Worm (Caenorhabditis elegans) whole organism, young adult: Measurements from ENCODE around the gene glb-10.

Experiments
- B0336.3 ChIP-seq: fragments of 200-800 bp; sonication (Bioruptor generic); IDR thresholded peaks from 2 replicates; pipeline ENCODE4 v1.3.6; 2022; ENCODE audit warnings: missing genetic modification characterization, missing compliant biosample characterization
- D2030.7 ChIP-seq: fragments of 200-800 bp; sonication (Bioruptor generic); IDR thresholded peaks from 2 replicates; pipeline ENCODE4 v1.3.6; 2022; ENCODE audit warnings: missing genetic modification reagents, missing genetic modification characterization, missing compliant biosample characterization
- F22D6.2 ChIP-seq: sonication (generic microtip); optimal IDR thresholded peaks from 2 replicates; lab custom pipeline; 2016; ENCODE audit warnings: mild to moderate bottlenecking, missing genetic modification characterization, missing compliant biosample characterization
- F23B12.7 ChIP-seq: sonication (generic microtip); optimal IDR thresholded peaks from 2 replicates; lab custom pipeline; 2017; ENCODE audit warnings: missing genetic modification characterization, mild to moderate bottlenecking, missing compliant biosample characterization, antibody characterized with exemption, moderate library complexity; ENCODE audit not compliant: insufficient read depth
- F37B4.10 ChIP-seq: fragments of 200-800 bp; sonication (Bioruptor generic); IDR thresholded peaks from 2 replicates; pipeline ENCODE4 v1.3.6; 2022; ENCODE audit warnings: missing genetic modification characterization, missing compliant biosample characterization
- K11D2.4 ChIP-seq: fragments of 200-800 bp; sonication (Bioruptor generic); IDR thresholded peaks from 2 replicates; pipeline ENCODE4 v1.3.6; 2022; ENCODE audit warnings: missing genetic modification reagents, missing genetic modification characterization, missing compliant biosample characterization
- K12H6.12 ChIP-seq: fragments of 200-800 bp; sonication (Bioruptor generic); optimal IDR thresholded peaks from 2 replicates; lab custom pipeline; 2018; ENCODE audit warnings: mild to moderate bottlenecking, missing genetic modification characterization, missing compliant biosample characterization
- T07F8.4 ChIP-seq: sonication (generic microtip); optimal IDR thresholded peaks from 2 replicates; lab custom pipeline; 2016; ENCODE audit warnings: mild to moderate bottlenecking, missing genetic modification characterization, moderate library complexity, missing compliant biosample characterization
- T26A5.8 ChIP-seq: sonication (generic microtip); optimal IDR thresholded peaks from 2 replicates; lab custom pipeline; 2016; ENCODE audit warnings: missing genetic modification characterization, missing compliant biosample characterization
- Y53F4B.3 ChIP-seq: fragments of 200-800 bp; sonication (Bioruptor generic); IDR thresholded peaks from 2 replicates; pipeline ENCODE4 v1.3.6; 2022; ENCODE audit warnings: missing genetic modification reagents, missing genetic modification characterization, missing compliant biosample characterization
- Y56A3A.18 ChIP-seq: fragments of 200-800 bp; sonication (Bioruptor generic); IDR thresholded peaks from 2 replicates; pipeline ENCODE4 v1.3.6; 2022; ENCODE audit warnings: missing genetic modification reagents, missing genetic modification characterization, missing compliant biosample characterization
- akir-1 ChIP-seq: fragments of 200-800 bp; sonication (Bioruptor generic); optimal IDR thresholded peaks from 2 replicates; lab custom pipeline; 2018; ENCODE audit warnings: mild to moderate bottlenecking, missing genetic modification characterization, moderate library complexity, missing compliant biosample characterization
- aptf-2 ChIP-seq: fragments of 200-800 bp; sonication (Bioruptor generic); conservative IDR thresholded peaks from 2 replicates; pipeline ENCODE4 v1.3.6; 2022; ENCODE audit warnings: missing genetic modification reagents, missing genetic modification characterization, missing compliant biosample characterization
- bed-2 ChIP-seq: fragments of 200-800 bp; sonication (Bioruptor generic); IDR thresholded peaks from 2 replicates; pipeline ENCODE4 v1.3.6; 2022; ENCODE audit warnings: missing genetic modification reagents, missing genetic modification characterization, missing compliant biosample characterization
- ceh-58 ChIP-seq: fragments of 200-800 bp; sonication (Bioruptor generic); IDR thresholded peaks from 2 replicates; pipeline ENCODE4 v1.3.6; 2022; ENCODE audit warnings: missing genetic modification characterization, missing compliant biosample characterization
- ceh-91 ChIP-seq: fragments of 200-800 bp; sonication (Bioruptor generic); IDR thresholded peaks from 2 replicates; pipeline ENCODE4 v1.3.6; 2022; ENCODE audit warnings: missing genetic modification reagents, missing genetic modification characterization, missing compliant biosample characterization
- die-1 ChIP-seq: sonication (generic microtip); optimal IDR thresholded peaks from 2 replicates; lab custom pipeline; 2016; ENCODE audit warnings: missing genotype, mild to moderate bottlenecking, missing genetic modification characterization, missing compliant biosample characterization
- dpff-1 ChIP-seq: sonication (generic microtip); optimal IDR thresholded peaks from 2 replicates; lab custom pipeline; 2017; ENCODE audit warnings: mild to moderate bottlenecking, missing genetic modification characterization, missing compliant biosample characterization
- efl-1 ChIP-seq: fragments of 150-350 bp; optimal IDR thresholded peaks from 2 replicates; lab custom pipeline; 2014; ENCODE audit warnings: missing biosample characterization, missing genetic modification reagents, missing genetic modification characterization
- egl-18 ChIP-seq: fragments of 200-800 bp; sonication (Bioruptor generic); IDR thresholded peaks from 2 replicates; pipeline ENCODE4 v1.3.6; 2022; ENCODE audit warnings: missing genetic modification reagents, missing genetic modification characterization, missing compliant biosample characterization
- ekl-4 ChIP-seq: fragments of 200-800 bp; sonication (Bioruptor generic); IDR thresholded peaks from 2 replicates; pipeline ENCODE4 v1.3.6; 2022; ENCODE audit warnings: missing genetic modification reagents, missing genetic modification characterization, missing compliant biosample characterization
- fkh-3 ChIP-seq: sonication (generic microtip); optimal IDR thresholded peaks from 2 replicates; lab custom pipeline; 2016; ENCODE audit warnings: mild to moderate bottlenecking, missing genetic modification characterization, missing compliant biosample characterization
- gei-17 ChIP-seq: fragments of 200-800 bp; sonication (Bioruptor generic); optimal IDR thresholded peaks from 2 replicates; lab custom pipeline; 2018; ENCODE audit warnings: mild to moderate bottlenecking, missing genetic modification characterization, missing compliant biosample characterization
- him-1 ChIP-seq: sonication (generic microtip); optimal IDR thresholded peaks from 2 replicates; lab custom pipeline; 2016; ENCODE audit warnings: missing genotype, missing genetic modification reagents, missing genetic modification characterization, missing compliant biosample characterization
- hmg-1.2 ChIP-seq: fragments of 200-800 bp; sonication (Bioruptor generic); IDR thresholded peaks from 2 replicates; pipeline ENCODE4 v1.3.6; 2022; ENCODE audit warnings: missing genetic modification reagents, missing genetic modification characterization, missing compliant biosample characterization
- lin-54 ChIP-seq: fragments of 200-800 bp; sonication (Bioruptor generic); optimal IDR thresholded peaks from 2 replicates; lab custom pipeline; 2018; ENCODE audit warnings: mild to moderate bottlenecking, missing genetic modification characterization, missing compliant biosample characterization
- lir-1 ChIP-seq: fragments of 200-800 bp; sonication (Bioruptor generic); conservative IDR thresholded peaks from 2 replicates; pipeline ENCODE4 v1.3.6; 2022; ENCODE audit warnings: missing genetic modification reagents, missing genetic modification characterization, missing compliant biosample characterization
- lsy-27 ChIP-seq: sonication (generic microtip); optimal IDR thresholded peaks from 2 replicates; lab custom pipeline; 2017; ENCODE audit warnings: missing genetic modification characterization, mild to moderate bottlenecking, missing compliant biosample characterization, antibody characterized with exemption, missing genotype, borderline replicate concordance; ENCODE audit not compliant: insufficient read depth
- madf-6 ChIP-seq: fragments of 200-800 bp; sonication (Bioruptor generic); IDR thresholded peaks from 2 replicates; pipeline ENCODE4 v1.3.6; 2022; ENCODE audit warnings: missing genetic modification reagents, missing genetic modification characterization, missing compliant biosample characterization
- madf-8 ChIP-seq: fragments of 200-800 bp; sonication (Bioruptor generic); conservative IDR thresholded peaks from 2 replicates; pipeline ENCODE4 v1.3.6; 2022; ENCODE audit warnings: missing genetic modification reagents, missing genetic modification characterization, missing compliant biosample characterization
- mel-28 ChIP-seq: sonication (generic microtip); optimal IDR thresholded peaks from 2 replicates; lab custom pipeline; 2016; ENCODE audit warnings: borderline replicate concordance, mild to moderate bottlenecking, missing genetic modification characterization, missing compliant biosample characterization
- nfya-2 ChIP-seq: fragments of 200-800 bp; sonication (Bioruptor generic); IDR thresholded peaks from 2 replicates; pipeline ENCODE4 v1.3.6; 2022; ENCODE audit warnings: missing genetic modification reagents, missing genetic modification characterization, missing compliant biosample characterization
- nhr-179 ChIP-seq: sonication (generic microtip); optimal IDR thresholded peaks from 2 replicates; lab custom pipeline; 2016; ENCODE audit warnings: mild to moderate bottlenecking, missing genetic modification characterization, missing compliant biosample characterization
- nhr-27 ChIP-seq: fragments of 200-800 bp; sonication (Bioruptor generic); optimal IDR thresholded peaks from 2 replicates; lab custom pipeline; 2018; ENCODE audit warnings: mild to moderate bottlenecking, missing genetic modification characterization, moderate library complexity, missing compliant biosample characterization
- nhr-80 ChIP-seq: sonication (generic microtip); optimal IDR thresholded peaks from 2 replicates; lab custom pipeline; 2016; ENCODE audit warnings: missing genetic modification characterization, missing compliant biosample characterization
- rec-8 ChIP-seq, 2 experiments: sonication (generic microtip); optimal IDR thresholded peaks; 2 replicates each; lab custom pipeline; 2016; ENCODE audit warnings: mild to moderate bottlenecking in 2 of 2, missing genetic modification characterization in 2 of 2, missing genetic modification reagents in 2 of 2, missing genotype in 2 of 2, missing biosample characterization in 1 of 2, missing compliant biosample characterization in 1 of 2, moderate library complexity in 1 of 2
- sdz-38 ChIP-seq: sonication (generic microtip); optimal IDR thresholded peaks from 2 replicates; lab custom pipeline; 2016; ENCODE audit warnings: missing genotype, missing genetic modification characterization, missing compliant biosample characterization
- snpc-1.1 ChIP-seq: sonication (generic microtip); optimal IDR thresholded peaks from 2 replicates; lab custom pipeline; 2017; ENCODE audit warnings: missing genetic modification characterization, mild to moderate bottlenecking, missing compliant biosample characterization, antibody characterized with exemption, moderate library complexity, missing genotype, missing genetic modification reagents; ENCODE audit not compliant: insufficient read depth
- snpc-3.4 ChIP-seq: sonication (generic microtip); optimal IDR thresholded peaks from 2 replicates; lab custom pipeline; 2017; ENCODE audit warnings: missing genetic modification characterization, mild to moderate bottlenecking, missing compliant biosample characterization, antibody characterized with exemption, moderate library complexity, missing genotype, missing genetic modification reagents
- somi-1 ChIP-seq: fragments of 200-800 bp; sonication (Bioruptor generic); optimal IDR thresholded peaks from 2 replicates; lab custom pipeline; 2018; ENCODE audit warnings: mild to moderate bottlenecking, missing genetic modification characterization, missing compliant biosample characterization
- tbp1 ChIP-seq: fragments of 200-800 bp; sonication (Bioruptor generic); optimal IDR thresholded peaks from 2 replicates; lab custom pipeline; 2018; ENCODE audit warnings: mild to moderate bottlenecking, missing genetic modification characterization, missing compliant biosample characterization
- tbx-9 ChIP-seq: sonication (generic microtip); optimal IDR thresholded peaks from 2 replicates; lab custom pipeline; 2016; ENCODE audit warnings: borderline replicate concordance, missing genetic modification characterization, inconsistent platforms, missing compliant biosample characterization
- tlf-1 ChIP-seq: fragments of 200-800 bp; sonication (Bioruptor generic); optimal IDR thresholded peaks from 2 replicates; lab custom pipeline; 2018; ENCODE audit warnings: mild to moderate bottlenecking, missing genetic modification characterization, missing compliant biosample characterization
- unc-62 ChIP-seq: fragments of 150-350 bp; optimal IDR thresholded peaks from 2 replicates; lab custom pipeline; 2014; ENCODE audit warnings: missing biosample characterization, missing genetic modification reagents, missing genetic modification characterization
- zfh-2 ChIP-seq: fragments of 200-800 bp; sonication (Bioruptor generic); conservative IDR thresholded peaks from 2 replicates; pipeline ENCODE4 v1.3.6; 2022; ENCODE audit warnings: missing genetic modification reagents, missing genetic modification characterization, missing compliant biosample characterization
- ztf-25 ChIP-seq: fragments of 200-800 bp; sonication (Bioruptor generic); IDR thresholded peaks from 2 replicates; pipeline ENCODE4 v1.3.6; 2022; ENCODE audit warnings: missing genetic modification reagents, missing genetic modification characterization, missing compliant biosample characterization
- ztf-6 ChIP-seq: fragments of 200-800 bp; sonication (Bioruptor generic); IDR thresholded peaks from 2 replicates; pipeline ENCODE4 v1.3.6; 2022; ENCODE audit warnings: missing genetic modification reagents, missing genetic modification characterization, missing compliant biosample characterization

glb-10 gene

ce11 chrII:6331222-6331830 is 22.2 kb upstream of the glb-10 start, which contains the start of gene set-4 (continued):
- peak; percentile 50; the same call in 1 of the 2 replicates for TF ChIP-seq ceh-91
- no peak for TF ChIP-seq bed-2
- peak; percentile 60 for TF ChIP-seq tlf-1
- peak; percentile 79 for TF ChIP-seq madf-6
- peak; percentile 87 for TF ChIP-seq K12H6.12 (tag; lab: Kevin White, UChicago)
- TF ChIP-seq nhr-80 (tag; lab: Kevin White, UChicago): peak; percentile 97
- TF ChIP-seq tbp1 (GFP tag; lab: Kevin White, UChicago): peak; percentile 62
- peak; percentile 10 for TF ChIP-seq him-1 (tag; lab: Kevin White, UChicago)
- TF ChIP-seq T07F8.4 (tag; lab: Kevin White, UChicago): no peak
- TF ChIP-seq tbx-9 (tag; lab: Kevin White, UChicago): no peak
- TF ChIP-seq F37B4.10 (GFP tag; lab: Robert Waterston, UW): no peak
- TF ChIP-seq Y56A3A.18: no peak
- TF ChIP-seq lsy-27: no peak
- peak; percentile 89 for TF ChIP-seq B0336.3 (GFP tag; lab: Robert Waterston, UW)
- no peak for TF ChIP-seq Y53F4B.3
- TF ChIP-seq ztf-25: no peak
- peak; percentile 56 for TF ChIP-seq somi-1 (GFP tag; lab: Kevin White, UChicago)
- peak; percentile 96 for TF ChIP-seq zfh-2 (GFP tag; lab: Robert Waterston, UW)
- peak; percentile 50 for TF ChIP-seq gei-17 (GFP tag; lab: Kevin White, UChicago)
- TF ChIP-seq ztf-6 (GFP tag; lab: Robert Waterston, UW): no peak
- no peak for TF ChIP-seq die-1
- no peak for TF ChIP-seq dpff-1 (tag; lab: Kevin White, UChicago)
- no peak for TF ChIP-seq snpc-3.4
- no peak for TF ChIP-seq unc-62
- no peak for TF ChIP-seq nhr-179 (tag; lab: Kevin White, UChicago)
- TF ChIP-seq hmg-1.2 (GFP tag; lab: Robert Waterston, UW): peak; percentile 68
- TF ChIP-seq ekl-4: peak; percentile 84
- no peak for TF ChIP-seq D2030.7 (GFP tag; lab: Robert Waterston, UW)
- TF ChIP-seq nhr-27 (tag; lab: Kevin White, UChicago): no peak
- peak; percentile 30; the same call in 1 of the 2 replicates for TF ChIP-seq madf-8 (GFP tag; lab: Robert Waterston, UW)
- no peak for TF ChIP-seq sdz-38 (tag; lab: Kevin White, UChicago)
- TF ChIP-seq snpc-1.1 (tag; lab: Kevin White, UChicago): no peak
- TF ChIP-seq lin-54 (GFP tag; lab: Kevin White, UChicago): peak; percentile 78
- TF ChIP-seq K11D2.4 (GFP tag; lab: Robert Waterston, UW): peak; percentile 80
- TF ChIP-seq aptf-2 (GFP tag; lab: Robert Waterston, UW): no peak
- TF ChIP-seq F22D6.2 (tag; lab: Kevin White, UChicago): peak; percentile 44
- TF ChIP-seq nfya-2 (GFP tag; lab: Robert Waterston, UW): no peak
- TF ChIP-seq fkh-3 (tag; lab: Kevin White, UChicago): no peak
- peak; percentile 55; the same call in 1 of the 2 replicates for TF ChIP-seq egl-18 (GFP tag; lab: Robert Waterston, UW)
- peak; percentile 85 for TF ChIP-seq F23B12.7 (tag; lab: Kevin White, UChicago)
- no peak for TF ChIP-seq akir-1 (GFP tag; lab: Kevin White, UChicago)
- TF ChIP-seq rec-8 (tag; optimal IDR thresholded peaks at IDR 0.05; lab: Kevin White, UChicago): no peak
- no peak for TF ChIP-seq ceh-58 (GFP tag; lab: Robert Waterston, UW)
- no peak for TF ChIP-seq mel-28 (tag; lab: Kevin White, UChicago)
- peak; percentile 58 for TF ChIP-seq efl-1
- peak; percentile 60; the same call in 1 of the 2 replicates for TF ChIP-seq lir-1
- no peak for TF ChIP-seq T26A5.8 (tag; lab: Kevin White, UChicago)
